Fruit fly (Drosophila melanogaster) whole organism: ENCODE data around the gene CG18622.

Experiments used
- Dll ChIP-seq: fragments of >200 bp; optimal IDR thresholded peaks from 2 replicates; lab custom pipeline; 2017
- EcR ChIP-seq, 2 experiments: fragments of >200 bp; optimal IDR thresholded peaks; 2 replicates each; lab custom pipeline; 2017; ENCODE audit warnings: missing biosample characterization in 2 of 2, missing genetic modification characterization in 2 of 2, missing genetic modification reagents in 2 of 2
- pan ChIP-seq: fragments of >200 bp; optimal IDR thresholded peaks from 2 replicates; lab custom pipeline; 2017

DNA sequence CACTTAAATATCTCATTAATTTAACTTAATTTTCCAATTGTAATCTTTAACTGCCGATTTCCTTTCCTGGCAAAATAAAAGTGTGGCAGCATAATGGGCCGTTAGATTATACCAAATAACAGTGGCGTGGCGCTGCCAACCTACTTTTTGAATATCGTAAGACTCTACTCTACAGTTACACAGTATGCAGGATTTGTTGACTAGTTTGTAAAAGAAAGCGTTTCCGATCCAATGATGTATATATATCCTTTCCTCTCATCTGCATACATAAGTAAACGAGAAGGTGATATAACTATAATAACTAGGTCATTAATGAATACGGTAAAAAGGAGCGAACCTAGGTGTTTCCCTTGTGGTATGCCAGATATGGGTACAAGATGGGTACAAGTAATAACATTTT is 4.2 kb upstream of the CG18622 start, which contains the start of gene EMC2B:
- TF ChIP-seq pan (lab: Kevin White, UChicago), result no peak
- no peak for TF ChIP-seq Dll (lab: Kevin White, UChicago)
- no peak for TF ChIP-seq EcR (GFP tag; optimal IDR thresholded peaks at IDR 0.05; lab: Kevin White, UChicago)
